Fruit fly (Drosophila melanogaster) whole organism, embryonic: ENCODE data around the gene ea.

ENCODE experiments used
- CG10147 ChIP-seq: fragments of 200-800 bp; sonication (Bioruptor generic); optimal IDR thresholded peaks from 2 replicates; lab custom pipeline; 2019; ENCODE audit warnings: missing biosample characterization, mild to moderate bottlenecking, missing genetic modification characterization, moderate library complexity
- CG10654 ChIP-seq: fragments of 200-800 bp; sonication (Bioruptor generic); optimal IDR thresholded peaks from 2 replicates; lab custom pipeline; 2016; ENCODE audit warnings: missing biosample characterization, missing genetic modification characterization
- CG12155 ChIP-seq: fragments of 200-800 bp; sonication (Bioruptor generic); optimal IDR thresholded peaks from 3 replicates; lab custom pipeline; 2016; ENCODE audit warnings: missing biosample characterization, missing genetic modification characterization
- CG12659 ChIP-seq: fragments of 200-800 bp; sonication (Bioruptor generic); optimal IDR thresholded peaks from 3 replicates; lab custom pipeline; 2017; ENCODE audit warnings: mild to moderate bottlenecking, missing biosample characterization, missing genetic modification reagents, missing genetic modification characterization
- CG13424 ChIP-seq: fragments of 200-800 bp; sonication (Bioruptor generic); optimal IDR thresholded peaks from 2 replicates; lab custom pipeline; 2019; ENCODE audit warnings: missing biosample characterization, mild to moderate bottlenecking, missing genetic modification characterization, moderate library complexity
- CG13775 ChIP-seq: fragments of 200-800 bp; sonication (Bioruptor generic); optimal IDR thresholded peaks from 3 replicates; lab custom pipeline; 2017; ENCODE audit warnings: missing biosample characterization, mild to moderate bottlenecking, missing genetic modification characterization
- CG15514 ChIP-seq: fragments of 200-800 bp; sonication (Bioruptor generic); optimal IDR thresholded peaks from 3 replicates; lab custom pipeline; 2017; ENCODE audit warnings: missing biosample characterization, missing genetic modification characterization, mild to moderate bottlenecking, moderate library complexity, missing genetic modification reagents
- CG1603 ChIP-seq: fragments of 200-800 bp; sonication (Bioruptor generic); optimal IDR thresholded peaks from 2 replicates; lab custom pipeline; 2019; ENCODE audit warnings: missing biosample characterization, mild to moderate bottlenecking, missing genetic modification characterization, moderate library complexity
- CG17359 ChIP-seq: fragments of 200-800 bp; sonication (Bioruptor generic); optimal IDR thresholded peaks from 3 replicates; lab custom pipeline; 2018; ENCODE audit warnings: missing biosample characterization, mild to moderate bottlenecking, missing genetic modification characterization, moderate library complexity
- CG17385 ChIP-seq: fragments of 200-800 bp; sonication (Bioruptor generic); optimal IDR thresholded peaks from 3 replicates; lab custom pipeline; 2018; ENCODE audit warnings: missing biosample characterization, mild to moderate bottlenecking, missing genetic modification characterization
- CG2120 ChIP-seq: fragments of 200-800 bp; sonication (Bioruptor generic); optimal IDR thresholded peaks from 3 replicates; lab custom pipeline; 2016; ENCODE audit warnings: missing biosample characterization, missing genetic modification characterization
- CG2678 ChIP-seq: fragments of 200-800 bp; sonication (Bioruptor generic); optimal IDR thresholded peaks from 3 replicates; lab custom pipeline; 2019; ENCODE audit warnings: missing biosample characterization, mild to moderate bottlenecking, missing genetic modification characterization, moderate library complexity
- CG32767 ChIP-seq: fragments of 200-800 bp; sonication (Bioruptor generic); IDR thresholded peaks from 2 replicates; pipeline ENCODE4 v1.3.6; 2022; ENCODE audit warnings: missing biosample characterization, missing genetic modification characterization
- CG3281 ChIP-seq: fragments of 200-800 bp; sonication (Bioruptor generic); optimal IDR thresholded peaks from 3 replicates; lab custom pipeline; 2017; ENCODE audit warnings: missing biosample characterization, mild to moderate bottlenecking, missing genetic modification characterization
- CG34224 ChIP-seq: fragments of 200-800 bp; sonication (Bioruptor generic); IDR thresholded peaks from 3 replicates; pipeline ENCODE4 v1.3.6; 2022; ENCODE audit warnings: missing biosample characterization, missing genetic modification characterization; ENCODE audit not compliant: partially characterized antibody
- CG4424 ChIP-seq: fragments of 200-800 bp; sonication (Bioruptor generic); optimal IDR thresholded peaks from 3 replicates; lab custom pipeline; 2016; ENCODE audit warnings: missing biosample characterization, missing genetic modification characterization
- CG7556 ChIP-seq: fragments of 200-800 bp; sonication (Bioruptor generic); optimal IDR thresholded peaks from 2 replicates; lab custom pipeline; 2017; ENCODE audit warnings: missing biosample characterization, mild to moderate bottlenecking, missing genetic modification characterization
- Eip74EF ChIP-seq, 2 experiments: fragments of 200-800 bp in 1 of 2; fragments of >200 bp in 1 of 2; sonication (Bioruptor generic) in 1 of 2; optimal IDR thresholded peaks; 2 replicates each; lab custom pipeline; 2017 to 2019; ENCODE audit warnings: missing biosample characterization in 2 of 2, missing genetic modification characterization in 2 of 2, mild to moderate bottlenecking in 1 of 2, moderate library complexity in 1 of 2
- Fer3 ChIP-seq: fragments of 200-800 bp; sonication (Bioruptor generic); optimal IDR thresholded peaks from 2 replicates; lab custom pipeline; 2018; ENCODE audit warnings: missing biosample characterization, mild to moderate bottlenecking, missing genetic modification characterization, moderate library complexity
- HmgZ ChIP-seq: fragments of 200-800 bp; sonication (Bioruptor generic); optimal IDR thresholded peaks from 2 replicates; lab custom pipeline; 2018; ENCODE audit warnings: missing biosample characterization, mild to moderate bottlenecking, missing genetic modification characterization
- MESR4 ChIP-seq: fragments of 200-800 bp; sonication (Bioruptor generic); optimal IDR thresholded peaks from 2 replicates; lab custom pipeline; 2018; ENCODE audit warnings: missing biosample characterization, mild to moderate bottlenecking, missing genetic modification characterization, moderate library complexity
- Med ChIP-seq: fragments of 200-800 bp; sonication (Bioruptor generic); peaks from one replicate; lab custom pipeline; 2016; ENCODE audit warnings: missing biosample characterization, missing genetic modification characterization, mild to moderate bottlenecking, inconsistent platforms, moderate library complexity
- NC2β ChIP-seq: fragments of 200-800 bp; sonication (Bioruptor generic); optimal IDR thresholded peaks from 2 replicates; lab custom pipeline; 2016; ENCODE audit warnings: missing biosample characterization, missing genetic modification characterization
- Neu2 ChIP-seq: fragments of 200-800 bp; sonication (Bioruptor generic); optimal IDR thresholded peaks from 3 replicates; lab custom pipeline; 2016; ENCODE audit warnings: missing biosample characterization, missing genetic modification characterization, borderline replicate concordance
- Nf-YB ChIP-seq: fragments of 200-800 bp; sonication (Bioruptor generic); optimal IDR thresholded peaks from 3 replicates; lab custom pipeline; 2019; ENCODE audit warnings: missing biosample characterization, mild to moderate bottlenecking, missing genetic modification characterization, moderate library complexity
- Nf-YC ChIP-seq: fragments of 200-800 bp; optimal IDR thresholded peaks from 3 replicates; lab custom pipeline; 2019; ENCODE audit warnings: missing biosample characterization, mild to moderate bottlenecking, missing genetic modification characterization, moderate library complexity
- Ptx1 ChIP-seq: fragments of 200-800 bp; sonication (Bioruptor generic); IDR thresholded peaks from 2 replicates; pipeline ENCODE4 v1.3.6; 2022; ENCODE audit warnings: missing biosample characterization, missing genetic modification characterization
- YL-1 ChIP-seq: fragments of 200-800 bp; sonication (Bioruptor generic); optimal IDR thresholded peaks from 3 replicates; lab custom pipeline; 2017; ENCODE audit warnings: missing biosample characterization, mild to moderate bottlenecking, missing genetic modification characterization
- az2 ChIP-seq: fragments of 200-800 bp; sonication (Bioruptor generic); optimal IDR thresholded peaks from 3 replicates; lab custom pipeline; 2016; ENCODE audit warnings: missing biosample characterization, missing genetic modification characterization
- bsh ChIP-seq, 2 experiments: fragments of 200-800 bp; sonication (Bioruptor generic); optimal IDR thresholded peaks; 2 replicates each; lab custom pipeline; 2017 to 2018; ENCODE audit warnings: mild to moderate bottlenecking in 2 of 2, missing biosample characterization in 2 of 2, missing genetic modification characterization in 2 of 2, moderate library complexity in 1 of 2
- crp ChIP-seq, 2 experiments: fragments of 200-800 bp; sonication (Bioruptor generic); optimal IDR thresholded peaks; 2 replicates in 1 of 2; 3 replicates in 1 of 2; lab custom pipeline; 2017; ENCODE audit warnings: missing biosample characterization in 2 of 2, missing genetic modification characterization in 2 of 2, mild to moderate bottlenecking in 1 of 2, moderate library complexity in 1 of 2
- gcm ChIP-seq: fragments of 200-800 bp; sonication (Bioruptor generic); optimal IDR thresholded peaks from 2 replicates; lab custom pipeline; 2019; ENCODE audit warnings: missing biosample characterization, mild to moderate bottlenecking, missing genetic modification characterization, moderate library complexity
- grau ChIP-seq: fragments of 200-800 bp; optimal IDR thresholded peaks from 3 replicates; lab custom pipeline; 2019; ENCODE audit warnings: missing biosample characterization, mild to moderate bottlenecking, missing genetic modification characterization, moderate library complexity
- inv ChIP-seq: fragments of 200-800 bp; sonication (Bioruptor generic); IDR thresholded peaks from 2 replicates; pipeline ENCODE4 v1.3.6; 2022; ENCODE audit warnings: missing biosample characterization, missing genetic modification characterization; ENCODE audit not compliant: partially characterized antibody
- lilli ChIP-seq: fragments of 200-800 bp; sonication (Bioruptor generic); optimal IDR thresholded peaks from 3 replicates; lab custom pipeline; 2016; ENCODE audit warnings: missing biosample characterization, missing genetic modification characterization
- lola ChIP-seq, 3 experiments: fragments of >200 bp in 2 of 3; fragments of 200-800 bp in 1 of 3; sonication (Bioruptor generic) in 1 of 3; optimal IDR thresholded peaks; 2 replicates each; lab custom pipeline; 2017 to 2019; ENCODE audit warnings: missing biosample characterization in 3 of 3, missing genetic modification characterization in 3 of 3, mild to moderate bottlenecking in 1 of 3, moderate library complexity in 1 of 3
- maf-S ChIP-seq: fragments of 200-800 bp; sonication (Bioruptor generic); optimal IDR thresholded peaks from 2 replicates; lab custom pipeline; 2016; ENCODE audit warnings: missing biosample characterization, missing genetic modification characterization
- nerfin-1 ChIP-seq: fragments of 200-800 bp; sonication (Bioruptor generic); optimal IDR thresholded peaks from 3 replicates; lab custom pipeline; 2019; ENCODE audit warnings: missing biosample characterization, mild to moderate bottlenecking, missing genetic modification characterization, moderate library complexity
- nmo ChIP-seq: fragments of 200-800 bp; sonication (Bioruptor generic); optimal IDR thresholded peaks from 2 replicates; lab custom pipeline; 2018; ENCODE audit warnings: missing biosample characterization, mild to moderate bottlenecking, missing genetic modification characterization, moderate library complexity
- run ChIP-seq: fragments of 200-800 bp; sonication (Bioruptor generic); optimal IDR thresholded peaks from 3 replicates; lab custom pipeline; 2018; ENCODE audit warnings: missing biosample characterization, mild to moderate bottlenecking, missing genetic modification characterization
- sqz ChIP-seq: fragments of 200-800 bp; sonication (Bioruptor generic); optimal IDR thresholded peaks from 3 replicates; lab custom pipeline; 2018; ENCODE audit warnings: missing biosample characterization, mild to moderate bottlenecking, missing genetic modification characterization
- stwl ChIP-seq: fragments of 200-800 bp; sonication (Bioruptor generic); optimal IDR thresholded peaks from 3 replicates; lab custom pipeline; 2018; ENCODE audit warnings: missing biosample characterization, mild to moderate bottlenecking, missing genetic modification characterization, moderate library complexity
- tna ChIP-seq: fragments of 200-800 bp; sonication (Bioruptor generic); IDR thresholded peaks from 2 replicates; pipeline ENCODE4 v1.3.6; 2022; ENCODE audit warnings: missing biosample characterization, missing genetic modification characterization; ENCODE audit not compliant: partially characterized antibody
- vvl ChIP-seq: fragments of 200-800 bp; sonication (Bioruptor generic); IDR thresholded peaks from 2 replicates; pipeline ENCODE4 v1.3.6; 2022; ENCODE audit warnings: missing biosample characterization, missing genetic modification characterization
- wdn ChIP-seq: fragments of 200-800 bp; sonication (Bioruptor generic); IDR thresholded peaks from 2 replicates; pipeline ENCODE4 v1.3.6; 2022; ENCODE audit warnings: missing biosample characterization, missing genetic modification characterization
- wek ChIP-seq: fragments of 200-800 bp; sonication (Bioruptor generic); optimal IDR thresholded peaks from 3 replicates; lab custom pipeline; 2018; ENCODE audit warnings: missing biosample characterization, mild to moderate bottlenecking, missing genetic modification characterization, moderate library complexity
- zen ChIP-seq: fragments of 200-800 bp; sonication (Bioruptor generic); optimal IDR thresholded peaks from 3 replicates; lab custom pipeline; 2018; ENCODE audit warnings: missing biosample characterization, mild to moderate bottlenecking, missing genetic modification characterization, moderate library complexity
- zf30C ChIP-seq: fragments of 200-800 bp; sonication (Bioruptor generic); optimal IDR thresholded peaks from 3 replicates; lab custom pipeline; 2018; ENCODE audit warnings: missing biosample characterization, mild to moderate bottlenecking, missing genetic modification characterization

Gene ea

dm6 chr3R:15350993-15351426, 22.5 kb downstream of the ea start, which contains the start of the genes Trs33 and Tmtc4 (continued):
- no peak for TF ChIP-seq Nf-YB (GFP tag; lab: Kevin White, UChicago)
- peak; percentile 48 for TF ChIP-seq gcm
- TF ChIP-seq CG13424: peak; percentile 67
- TF ChIP-seq CG1603: peak; percentile 43
- TF ChIP-seq crp (GFP tag; optimal IDR thresholded peaks at IDR 0.05; lab: Kevin White, UChicago): peak in 1 of 2 experiments; percentile 89
- TF ChIP-seq CG34224 (GFP tag; lab: Robert Waterston, UW): no peak
- peak; percentile 23 for TF ChIP-seq wek (GFP tag; lab: Kevin White, UChicago)
- peak; percentile 18 for TF ChIP-seq run (tag; lab: Kevin White, UChicago)
- peak; percentile 56 for TF ChIP-seq CG2120 (GFP tag; lab: Kevin White, UChicago)
- TF ChIP-seq tna (GFP tag; lab: Robert Waterston, UW): no peak
- TF ChIP-seq CG13775 (GFP tag; lab: Kevin White, UChicago): peak; percentile 35
- TF ChIP-seq CG3281 (GFP tag; lab: Kevin White, UChicago): peak; percentile 18
- TF ChIP-seq zf30C (GFP tag; lab: Kevin White, UChicago): peak; percentile 35
- TF ChIP-seq vvl: peak; percentile 71
- TF ChIP-seq CG10654: peak; percentile 20
- no peak for TF ChIP-seq inv (GFP tag; lab: Robert Waterston, UW)
- TF ChIP-seq sqz (GFP tag; lab: Kevin White, UChicago): no peak
- peak; percentile 52 for TF ChIP-seq nmo
- peak; percentile 28 for TF ChIP-seq CG12155 (GFP tag; lab: Kevin White, UChicago)
- peak; percentile 61 for TF ChIP-seq CG15514
- peak; percentile 61 for TF ChIP-seq CG12659
- TF ChIP-seq CG32767: peak; percentile 22; the same call in 1 of the 2 replicates
- TF ChIP-seq wdn (GFP tag; lab: Robert Waterston, UW): no peak
- no peak for TF ChIP-seq zen (tag; lab: Kevin White, UChicago)
- peak; percentile 46 for TF ChIP-seq nerfin-1
- peak in 1 of 2 experiments; percentile 17 for TF ChIP-seq Eip74EF (GFP tag; optimal IDR thresholded peaks at IDR 0.05; lab: Kevin White, UChicago)
- TF ChIP-seq HmgZ (tag; lab: Kevin White, UChicago): peak; percentile 74
- TF ChIP-seq Neu2 (GFP tag; lab: Kevin White, UChicago): no peak
- peak; percentile 22 for TF ChIP-seq az2
- peak; percentile 52 for TF ChIP-seq Nf-YC (tag; lab: Kevin White, UChicago)
- peak; percentile 39 for TF ChIP-seq stwl (tag; lab: Kevin White, UChicago)
- TF ChIP-seq CG17359: peak; percentile 28
- peak; percentile 32 for TF ChIP-seq MESR4 (GFP tag; lab: Kevin White, UChicago)
- peak in 1 of 3 experiments; percentile 40 for TF ChIP-seq lola (GFP tag; optimal IDR thresholded peaks at IDR 0.05; lab: Kevin White, UChicago)
- TF ChIP-seq Ptx1 (GFP tag; lab: Robert Waterston, UW): 0 out of 2 replicates have a peak, but pooled peaks have one; percentile 33
- no peak for TF ChIP-seq NC2β (GFP tag; lab: Kevin White, UChicago)
- TF ChIP-seq CG4424: peak; percentile 26
- peak; percentile 64 for TF ChIP-seq CG2678 (tag; lab: Kevin White, UChicago)
- peak; percentile 44 for TF ChIP-seq CG17385 (GFP tag; lab: Kevin White, UChicago)
- peak; percentile 31 for TF ChIP-seq CG10147 (GFP tag; lab: Kevin White, UChicago)
- TF ChIP-seq Fer3 (tag; lab: Kevin White, UChicago): peak; percentile 32
- TF ChIP-seq maf-S (GFP tag; lab: Kevin White, UChicago): no peak
- TF ChIP-seq lilli (GFP tag; lab: Kevin White, UChicago): peak; percentile 16
- TF ChIP-seq bsh (GFP tag; optimal IDR thresholded peaks at IDR 0.05; lab: Kevin White, UChicago): peak in 1 of 2 experiments; percentile 25
- peak; percentile 34 for TF ChIP-seq CG7556 (GFP tag; lab: Kevin White, UChicago)
- peak; percentile 11 for TF ChIP-seq YL-1 (GFP tag; lab: Kevin White, UChicago)
- peak; percentile 49 for TF ChIP-seq grau (tag; lab: Kevin White, UChicago)
- peak; percentile 76 for TF ChIP-seq Med (GFP tag; lab: Kevin White, UChicago)
